Worm (Caenorhabditis elegans): Measurements from ENCODE around the gene nas-4.

ce11 chrIII:6454183-6454582 lies 38.7 kb upstream of the nas-4 start, which contains the start of gene jhdm-1:
- TF ChIP-seq med-1 (GFP tag; optimal IDR thresholded peaks at IDR 0.05; ENCODE audit: insufficient read depth) = no peak
- TF ChIP-seq cog-1 (tag; optimal IDR thresholded peaks at IDR 0.05) = no peak
- TF ChIP-seq ztf-23 (GFP tag; IDR thresholded peaks at IDR 0.05) = no peak

Data from whole organism, midembryonic.